Worm (Caenorhabditis elegans) whole organism, L2 larva: ENCODE data around the gene str-145.

Experiments used
- alr-1 ChIP-seq: fragments of 150-350 bp; optimal IDR thresholded peaks from 2 replicates; lab custom pipeline; 2014; ENCODE audit warnings: missing biosample characterization, missing genetic modification characterization
- aly-2 ChIP-seq: fragments of 150-350 bp; optimal IDR thresholded peaks from 2 replicates; lab custom pipeline; 2014; ENCODE audit warnings: missing biosample characterization, missing genetic modification characterization
- mdl-1 ChIP-seq, 2 experiments: fragments of 150-350 bp in 1 of 2; sonication (generic microtip) in 1 of 2; optimal IDR thresholded peaks; 2 replicates each; lab custom pipeline; 2017; ENCODE audit warnings: missing biosample characterization in 2 of 2, missing genetic modification characterization in 2 of 2
- nhr-11 ChIP-seq: fragments of 150-350 bp; optimal IDR thresholded peaks from 2 replicates; lab custom pipeline; 2014; ENCODE audit warnings: missing biosample characterization, missing genetic modification characterization
- nhr-21 ChIP-seq: fragments of 150-350 bp; optimal IDR thresholded peaks from 2 replicates; lab custom pipeline; 2014; ENCODE audit warnings: missing biosample characterization, missing genetic modification characterization
- nhr-25 ChIP-seq: fragments of 150-350 bp; sonication (generic microtip); optimal IDR thresholded peaks from 3 replicates; lab custom pipeline; 2014; ENCODE audit warnings: missing biosample characterization, missing genetic modification characterization
- sem-4 ChIP-seq: fragments of 150-350 bp; optimal IDR thresholded peaks from 2 replicates; lab custom pipeline; 2014; ENCODE audit warnings: missing biosample characterization, missing genetic modification reagents, missing genetic modification characterization
- snpc-4 ChIP-seq: fragments of 150-350 bp; optimal IDR thresholded peaks from 2 replicates; lab custom pipeline; 2014; ENCODE audit warnings: missing biosample characterization, missing genetic modification characterization
- unc-39 ChIP-seq: fragments of 150-350 bp; optimal IDR thresholded peaks from 2 replicates; lab custom pipeline; 2014; ENCODE audit warnings: missing biosample characterization, missing genetic modification characterization
- zag-1 ChIP-seq: fragments of 150-350 bp; optimal IDR thresholded peaks from 2 replicates; lab custom pipeline; 2014; ENCODE audit warnings: missing biosample characterization, missing genetic modification characterization

ce11 chrV:8117964-8118363, 19.8 kb upstream of the str-145 start, which contains the start of gene D1014.7:
- no peak for TF ChIP-seq unc-39 (tag; lab: Kevin White, UChicago)
- no peak for TF ChIP-seq nhr-21 (tag; lab: Kevin White, UChicago)
- no peak for TF ChIP-seq nhr-11 (tag; lab: Kevin White, UChicago)
- no peak for TF ChIP-seq zag-1
- no peak for TF ChIP-seq alr-1 (tag; lab: Kevin White, UChicago)
- no peak for TF ChIP-seq nhr-25 (tag; lab: Kevin White, UChicago)
- no peak for TF ChIP-seq sem-4 (tag; lab: Kevin White, UChicago)
- no peak for TF ChIP-seq snpc-4 (tag; lab: Kevin White, UChicago)
- TF ChIP-seq aly-2 (tag; lab: Kevin White, UChicago) = no peak
- no peak for TF ChIP-seq mdl-1 (tag; optimal IDR thresholded peaks at IDR 0.05; lab: Kevin White, UChicago)
